Worm (Caenorhabditis elegans): ENCODE measurements around the gene nep-21.

nep-21 gene

ce11 chrV:14185438-14185837 is 40.8 kb downstream of the nep-21 start, which contains the start of the genes trm-1 and ints-2 (continued):
- TF ChIP-seq lin-39 (tag; optimal IDR thresholded peaks at IDR 0.05) (no peak), ceh-20 (GFP tag; IDR thresholded peaks at IDR 0.05) (no peak), mes-2 (tag; optimal IDR thresholded peaks at IDR 0.05; ENCODE audit: poor library complexity, severe bottlenecking) (peak; percentile 85), lin-15B (tag; optimal IDR thresholded peaks at IDR 0.05) (peak; percentile 83), F26F4.8 (GFP tag; conservative IDR thresholded peaks at IDR 0.05) (no peak), D1046.2 (GFP tag; IDR thresholded peaks at IDR 0.05) (no peak), Y5F2A.4 (GFP tag; optimal IDR thresholded peaks at IDR 0.05) (no peak), gei-8 (GFP tag; optimal IDR thresholded peaks at IDR 0.05) (no peak), jun-1 (tag; optimal IDR thresholded peaks at IDR 0.05) (no peak), ctbp-1 (GFP tag; IDR thresholded peaks at IDR 0.05) (no peak), pqm-1 (tag; optimal IDR thresholded peaks at IDR 0.05) (no peak), F37D6.2 (tag; optimal IDR thresholded peaks at IDR 0.05) (no peak), Y105C5A.15 (GFP tag; IDR thresholded peaks at IDR 0.05) (no peak), lsy-2 (tag; optimal IDR thresholded peaks at IDR 0.05) (peak in 1 of 2 experiments; percentile 77), vab-7 (GFP tag; IDR thresholded peaks at IDR 0.05) (no peak), hlh-30 (tag; optimal IDR thresholded peaks at IDR 0.05; ENCODE audit: insufficient read depth) (no peak), nhr-10 (tag; optimal IDR thresholded peaks at IDR 0.05) (no peak), rbr-2 (tag; optimal IDR thresholded peaks at IDR 0.05) (peak; percentile 53), zip-11 (GFP tag; IDR thresholded peaks at IDR 0.05) (no peak), dmd-8 (GFP tag; IDR thresholded peaks at IDR 0.05) (no peak), daf-8 (GFP tag; IDR thresholded peaks at IDR 0.05) (no peak), set-16 (GFP tag; IDR thresholded peaks at IDR 0.05) (no peak), aha-1 (tag) (no peak), ceh-28 (tag; optimal IDR thresholded peaks at IDR 0.05) (no peak), snpc-4 (tag; optimal IDR thresholded peaks at IDR 0.05) (no peak), skn-1 (tag; optimal IDR thresholded peaks at IDR 0.05) (no peak), zag-1 (tag; optimal IDR thresholded peaks at IDR 0.05) (no peak), egl-27 (tag; optimal IDR thresholded peaks at IDR 0.05) (no peak), zfp-2 (tag; optimal IDR thresholded peaks at IDR 0.05) (no peak), unc-62 (GFP tag; optimal IDR thresholded peaks at IDR 0.05 in 1 of 2) (no peak), unc-62 (tag; optimal IDR thresholded peaks at IDR 0.05) (no peak), Y75B8A.6 (GFP tag; IDR thresholded peaks at IDR 0.05) (no peak), madf-5 (GFP tag; IDR thresholded peaks at IDR 0.05) (no peak), mxl-3 (GFP tag; optimal IDR thresholded peaks at IDR 0.05) (no peak), mxl-2 (GFP tag; conservative IDR thresholded peaks at IDR 0.05) (no peak), F49E8.2 (tag; optimal IDR thresholded peaks at IDR 0.05; ENCODE audit: borderline replicate concordance) (no peak), snpc-1.2 (GFP tag; IDR thresholded peaks at IDR 0.05) (no peak), dpl-1 (GFP tag; optimal IDR thresholded peaks at IDR 0.05) (peak; percentile 66), daf-16 (GFP tag; optimal IDR thresholded peaks at IDR 0.05) (no peak), daf-16 (tag; optimal IDR thresholded peaks at IDR 0.05) (no peak), lim-7 (GFP tag; IDR thresholded peaks at IDR 0.05) (no peak), F10B5.3 (tag; optimal IDR thresholded peaks at IDR 0.05) (no peak), mep-1 (tag; optimal IDR thresholded peaks at IDR 0.05) (no peak), daf-19 (GFP tag; conservative IDR thresholded peaks at IDR 0.05) (no peak), hif-1 (tag; optimal IDR thresholded peaks at IDR 0.05) (no peak), ceh-62 (tag; optimal IDR thresholded peaks at IDR 0.05) (no peak)
